Worm (Caenorhabditis elegans) whole organism, L4 larva: ENCODE measurements around the gene mog-5.

Source experiments
- D1046.2 ChIP-seq: fragments of 200-800 bp; sonication (Bioruptor generic); IDR thresholded peaks from 2 replicates; pipeline ENCODE4 v1.3.6; 2022; ENCODE audit warnings: missing genetic modification characterization, missing compliant biosample characterization
- F26F4.8 ChIP-seq: fragments of 200-800 bp; sonication (Bioruptor generic); conservative IDR thresholded peaks from 2 replicates; pipeline ENCODE4 v1.3.6; 2022; ENCODE audit warnings: missing genetic modification characterization, missing compliant biosample characterization
- F37D6.2 ChIP-seq: sonication (generic microtip); optimal IDR thresholded peaks from 2 replicates; lab custom pipeline; 2016; ENCODE audit warnings: mild to moderate bottlenecking, missing genetic modification characterization, missing compliant biosample characterization
- F44E2.7 ChIP-seq: fragments of 200-800 bp; sonication (Bioruptor generic); IDR thresholded peaks from 2 replicates; pipeline ENCODE4 v2.1.2; 2022; ENCODE audit warnings: missing genetic modification characterization, missing compliant biosample characterization
- R02D3.7 ChIP-seq: fragments of 150-350 bp; sonication (generic microtip); optimal IDR thresholded peaks from 3 replicates; lab custom pipeline; 2014; ENCODE audit warnings: missing biosample characterization, missing genetic modification characterization
- T20F7.1 ChIP-seq: fragments of 200-800 bp; sonication (Bioruptor generic); optimal IDR thresholded peaks from 2 replicates; lab custom pipeline; 2018; ENCODE audit warnings: mild to moderate bottlenecking, missing genetic modification characterization, missing compliant biosample characterization
- Y75B8A.6 ChIP-seq: fragments of 200-800 bp; sonication (Bioruptor generic); IDR thresholded peaks from 2 replicates; pipeline ENCODE4 v1.3.6; 2022; ENCODE audit warnings: missing genetic modification reagents, missing genetic modification characterization, missing compliant biosample characterization
- ZK337.2 ChIP-seq: fragments of 200-800 bp; sonication (Bioruptor generic); IDR thresholded peaks from 2 replicates; pipeline ENCODE4 v1.3.6; 2022; ENCODE audit warnings: missing genetic modification reagents, missing genetic modification characterization, missing compliant biosample characterization
- ZK546.5 ChIP-seq, 2 experiments: sonication (generic microtip); optimal IDR thresholded peaks; 2 replicates each; lab custom pipeline; 2017; ENCODE audit warnings: missing biosample characterization in 2 of 2, missing genetic modification characterization in 2 of 2
- aha-1 ChIP-seq: fragments of 150-350 bp; peaks from one replicate; lab custom pipeline; 2014; ENCODE audit warnings: missing biosample characterization, missing genetic modification characterization
- aly-2 ChIP-seq: sonication (generic microtip); optimal IDR thresholded peaks from 2 replicates; lab custom pipeline; 2018; ENCODE audit warnings: missing biosample characterization, missing genetic modification characterization
- arid-1 ChIP-seq: fragments of 200-800 bp; sonication (Bioruptor generic); conservative IDR thresholded peaks from 2 replicates; pipeline ENCODE4 v1.3.6; 2022; ENCODE audit warnings: missing genetic modification reagents, missing genetic modification characterization, missing compliant biosample characterization
- ceh-28 ChIP-seq: fragments of 150-350 bp; optimal IDR thresholded peaks from 2 replicates; lab custom pipeline; 2014; ENCODE audit warnings: missing biosample characterization, missing genetic modification reagents, missing genetic modification characterization
- ceh-32 ChIP-seq: sonication (generic microtip); optimal IDR thresholded peaks from 2 replicates; lab custom pipeline; 2016; ENCODE audit warnings: mild to moderate bottlenecking, missing genetic modification characterization, missing compliant biosample characterization; ENCODE audit not compliant: poor library complexity
- ceh-44 ChIP-seq: fragments of 200-800 bp; sonication (Bioruptor generic); IDR thresholded peaks from 2 replicates; pipeline ENCODE4 v1.3.6; 2022; ENCODE audit warnings: missing genetic modification reagents, missing genetic modification characterization, missing compliant biosample characterization
- ceh-62 ChIP-seq: sonication (generic microtip); optimal IDR thresholded peaks from 2 replicates; lab custom pipeline; 2017; ENCODE audit warnings: missing biosample characterization, missing genetic modification characterization
- ctbp-1 ChIP-seq: fragments of 200-800 bp; sonication (Bioruptor generic); IDR thresholded peaks from 2 replicates; pipeline ENCODE4 v1.3.6; 2022; ENCODE audit warnings: missing genetic modification reagents, missing genetic modification characterization, missing compliant biosample characterization
- daf-12 ChIP-seq: fragments of 150-350 bp; optimal IDR thresholded peaks from 2 replicates; lab custom pipeline; 2014; ENCODE audit warnings: missing biosample characterization, missing genetic modification reagents, missing genetic modification characterization
- daf-16 ChIP-seq, 3 experiments: sonication (generic microtip); optimal IDR thresholded peaks; 2 replicates each; lab custom pipeline; 2016 to 2017; ENCODE audit warnings: missing genetic modification characterization in 3 of 3, missing genetic modification reagents in 3 of 3, mild to moderate bottlenecking in 2 of 3, missing compliant biosample characterization in 2 of 3, missing biosample characterization in 1 of 3, moderate library complexity in 1 of 3
- daf-8 ChIP-seq: fragments of 200-800 bp; sonication (Bioruptor generic); IDR thresholded peaks from 2 replicates; pipeline ENCODE4 v1.3.6; 2022; ENCODE audit warnings: missing genetic modification characterization, missing compliant biosample characterization
- dmd-6 ChIP-seq: fragments of 200-800 bp; sonication (Bioruptor generic); IDR thresholded peaks from 2 replicates; pipeline ENCODE4 v1.3.6; 2022; ENCODE audit warnings: missing genetic modification reagents, missing genetic modification characterization, missing compliant biosample characterization
- dpl-1 ChIP-seq: fragments of 150-350 bp; optimal IDR thresholded peaks from 2 replicates; lab custom pipeline; 2014; ENCODE audit warnings: missing biosample characterization, missing genetic modification reagents, missing genetic modification characterization
- duxl-1 ChIP-seq: sonication (generic microtip); optimal IDR thresholded peaks from 2 replicates; lab custom pipeline; 2016; ENCODE audit warnings: mild to moderate bottlenecking, missing genetic modification characterization, moderate library complexity, missing compliant biosample characterization; ENCODE audit not compliant: poor library complexity
- dve-1 ChIP-seq: sonication (generic microtip); optimal IDR thresholded peaks from 2 replicates; lab custom pipeline; 2017; ENCODE audit warnings: antibody characterized with exemption, mild to moderate bottlenecking, missing genetic modification characterization, missing compliant biosample characterization; ENCODE audit not compliant: insufficient read depth
- fos-1 ChIP-seq: fragments of 150-350 bp; optimal IDR thresholded peaks from 2 replicates; lab custom pipeline; 2014; ENCODE audit warnings: missing biosample characterization, missing genetic modification characterization
- gei-8 ChIP-seq: fragments of 200-800 bp; sonication (Bioruptor generic); optimal IDR thresholded peaks from 2 replicates; lab custom pipeline; 2018; ENCODE audit warnings: mild to moderate bottlenecking, missing genetic modification characterization, missing compliant biosample characterization
- hif-1 ChIP-seq, 2 experiments: sonication (generic microtip); optimal IDR thresholded peaks; 2 replicates each; lab custom pipeline; 2016 to 2017; ENCODE audit warnings: missing compliant biosample characterization in 2 of 2, missing genetic modification characterization in 2 of 2, missing genetic modification reagents in 2 of 2, missing genotype in 2 of 2, mild to moderate bottlenecking in 1 of 2
- hlh-30 ChIP-seq: sonication (generic microtip); optimal IDR thresholded peaks from 2 replicates; lab custom pipeline; 2017; ENCODE audit warnings: antibody characterized with exemption, mild to moderate bottlenecking, missing genetic modification characterization, missing compliant biosample characterization; ENCODE audit not compliant: insufficient read depth
- lin-1 ChIP-seq: fragments of 200-800 bp; sonication (Bioruptor generic); IDR thresholded peaks from 2 replicates; pipeline ENCODE4 v1.3.6; 2022; ENCODE audit warnings: missing genetic modification reagents, missing genetic modification characterization, missing compliant biosample characterization
- lin-13 ChIP-seq: fragments of 150-350 bp; optimal IDR thresholded peaks from 2 replicates; lab custom pipeline; 2014; ENCODE audit warnings: missing biosample characterization, missing genetic modification reagents, missing genetic modification characterization
- lin-39 ChIP-seq: fragments of 150-350 bp; optimal IDR thresholded peaks from 2 replicates; lab custom pipeline; 2014; ENCODE audit warnings: missing biosample characterization, missing genetic modification reagents, missing genetic modification characterization
- madf-5 ChIP-seq, 2 experiments: fragments of 200-800 bp; sonication (Bioruptor generic); IDR thresholded peaks; 2 replicates each; pipeline ENCODE4 v1.3.6; 2022; ENCODE audit warnings: missing compliant biosample characterization in 2 of 2, missing genetic modification characterization in 2 of 2
- mep-1 ChIP-seq: fragments of 150-350 bp; sonication (generic microtip); optimal IDR thresholded peaks from 3 replicates; lab custom pipeline; 2014; ENCODE audit warnings: missing biosample characterization, missing genetic modification characterization
- mxl-2 ChIP-seq: fragments of 200-800 bp; sonication (Bioruptor generic); conservative IDR thresholded peaks from 2 replicates; pipeline ENCODE4 v1.3.6; 2022; ENCODE audit warnings: missing genetic modification reagents, missing genetic modification characterization, missing compliant biosample characterization
- nhr-42 ChIP-seq: fragments of 200-800 bp; sonication (Bioruptor generic); IDR thresholded peaks from 2 replicates; pipeline ENCODE4 v1.3.6; 2022; ENCODE audit warnings: missing genetic modification characterization, missing compliant biosample characterization
- php-3 ChIP-seq: fragments of 200-800 bp; sonication (Bioruptor generic); IDR thresholded peaks from 2 replicates; pipeline ENCODE4 v1.3.6; 2022; ENCODE audit warnings: missing genetic modification reagents, missing genetic modification characterization, missing compliant biosample characterization
- rbr-2 ChIP-seq: sonication (generic microtip); optimal IDR thresholded peaks from 2 replicates; lab custom pipeline; 2016; ENCODE audit warnings: missing genotype, missing genetic modification characterization, missing compliant biosample characterization
- saeg-2 ChIP-seq: fragments of 200-800 bp; sonication (Bioruptor generic); IDR thresholded peaks from 2 replicates; pipeline ENCODE4 v1.3.6; 2022; ENCODE audit warnings: missing genetic modification reagents, missing genetic modification characterization, missing compliant biosample characterization
- set-16 ChIP-seq: fragments of 200-800 bp; sonication (Bioruptor generic); IDR thresholded peaks from 2 replicates; pipeline ENCODE4 v1.3.6; 2022; ENCODE audit warnings: missing genetic modification reagents, missing genetic modification characterization, missing compliant biosample characterization
- tag-97 ChIP-seq: fragments of 200-800 bp; sonication (Bioruptor generic); IDR thresholded peaks from 2 replicates; pipeline ENCODE4 v1.3.6; 2022; ENCODE audit warnings: missing genetic modification characterization, missing compliant biosample characterization
- tra-1 ChIP-seq: fragments of 200-800 bp; sonication (Bioruptor generic); IDR thresholded peaks from 2 replicates; pipeline ENCODE4 v1.3.6; 2022; ENCODE audit warnings: missing genetic modification reagents, missing genetic modification characterization, missing compliant biosample characterization
- zfp-2 ChIP-seq: sonication (generic microtip); optimal IDR thresholded peaks from 2 replicates; lab custom pipeline; 2016; ENCODE audit warnings: mild to moderate bottlenecking, missing genetic modification characterization, missing compliant biosample characterization
- zfp-3 ChIP-seq: fragments of 200-800 bp; sonication (Bioruptor generic); conservative IDR thresholded peaks from 2 replicates; pipeline ENCODE4 v1.3.6; 2022; ENCODE audit warnings: missing genetic modification reagents, missing genetic modification characterization, missing compliant biosample characterization
- zip-11 ChIP-seq: fragments of 200-800 bp; sonication (Bioruptor generic); IDR thresholded peaks from 2 replicates; pipeline ENCODE4 v1.3.6; 2022; ENCODE audit warnings: missing genetic modification characterization, missing compliant biosample characterization
- zip-2 ChIP-seq: fragments of 150-350 bp; optimal IDR thresholded peaks from 2 replicates; lab custom pipeline; 2014; ENCODE audit warnings: missing biosample characterization, missing genetic modification characterization
- ztf-11 ChIP-seq: fragments of 150-350 bp; optimal IDR thresholded peaks from 2 replicates; lab custom pipeline; 2014; ENCODE audit warnings: missing biosample characterization, missing genetic modification characterization

mog-5 gene

DNA sequence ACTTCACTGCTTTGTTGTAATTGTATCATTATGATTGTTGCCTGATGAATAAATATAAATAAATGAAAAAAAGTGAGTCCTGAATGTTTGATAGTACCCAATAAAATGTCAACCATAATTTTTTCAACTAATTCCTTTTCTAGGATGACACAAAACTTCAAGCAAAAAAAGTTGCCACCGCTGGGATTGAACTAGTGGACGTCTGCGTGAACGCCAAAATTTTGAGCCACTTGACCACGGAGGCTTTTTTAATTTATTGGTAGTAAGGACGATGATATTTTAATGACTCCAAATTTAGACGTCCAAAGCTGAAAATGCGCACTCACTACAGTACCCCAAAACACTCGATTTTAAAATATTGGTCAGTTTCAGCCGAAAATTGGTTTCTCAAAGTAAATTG lies 45.7 kb upstream of the mog-5 start (continued):
- peak; percentile 73; the same call in 1 of the 2 replicates for TF ChIP-seq lin-1
- peak; percentile 36 to 80 for TF ChIP-seq daf-16 (GFP tag; optimal IDR thresholded peaks at IDR 0.05; lab: Kevin White, UChicago)
- peak; percentile 18 for TF ChIP-seq daf-16 (tag; optimal IDR thresholded peaks at IDR 0.05; lab: Kevin White, UChicago)
- TF ChIP-seq ztf-11 (tag; lab: Kevin White, UChicago): no peak
- TF ChIP-seq zip-11 (GFP tag; lab: Robert Waterston, UW): peak; percentile 76
- TF ChIP-seq F44E2.7 (GFP tag; lab: Robert Waterston, UW): peak; percentile 86; the same call in 1 of the 2 replicates
- TF ChIP-seq Y75B8A.6 (GFP tag; lab: Robert Waterston, UW): peak; percentile 93
- no peak for TF ChIP-seq lin-13 (GFP tag; lab: Kevin White, UChicago)
- peak; percentile 75 for TF ChIP-seq saeg-2
- TF ChIP-seq hlh-30 (tag; lab: Kevin White, UChicago): no peak
- TF ChIP-seq zip-2 (tag; lab: Kevin White, UChicago): no peak
- peak in 1 of 2 experiments; percentile 62 for TF ChIP-seq hif-1 (tag; optimal IDR thresholded peaks at IDR 0.05; lab: Kevin White, UChicago)
- TF ChIP-seq dve-1 (tag; lab: Kevin White, UChicago): peak; percentile 44
- peak; percentile 38 for TF ChIP-seq rbr-2 (tag; lab: Kevin White, UChicago)
- peak; percentile 96 for TF ChIP-seq arid-1 (GFP tag; lab: Robert Waterston, UW)
- TF ChIP-seq aly-2 (tag; lab: Kevin White, UChicago): no peak
- TF ChIP-seq ceh-28 (tag; lab: Kevin White, UChicago): no peak

DNA sequence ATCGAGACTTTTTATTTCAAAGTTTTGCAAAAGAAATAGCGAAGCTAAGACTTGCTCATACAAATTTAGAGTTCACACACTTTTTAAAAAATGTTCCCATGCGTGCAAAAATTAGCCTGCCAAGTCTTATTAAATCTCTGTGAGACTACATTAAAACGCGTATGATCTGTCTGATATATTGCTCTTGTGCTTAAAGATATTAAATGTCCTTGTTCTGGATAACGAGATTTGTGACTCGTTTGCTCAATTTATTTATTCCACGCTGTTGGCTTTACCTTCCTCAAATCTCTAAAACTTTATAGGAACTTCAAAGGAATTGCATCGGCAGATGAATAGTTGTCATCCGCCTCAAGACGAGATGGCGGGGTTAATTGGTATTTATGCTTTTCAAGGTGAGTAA lies 44.0 kb upstream of the mog-5 start, which contains the start of gene srg-69:
srg-69 (plus strand) TSS at position 301 of the 400 bp plus-strand sequence.
- TF ChIP-seq zip-11 (GFP tag; lab: Robert Waterston, UW): no peak
- TF ChIP-seq mxl-2: no peak
- TF ChIP-seq ceh-62: no peak

DNA sequence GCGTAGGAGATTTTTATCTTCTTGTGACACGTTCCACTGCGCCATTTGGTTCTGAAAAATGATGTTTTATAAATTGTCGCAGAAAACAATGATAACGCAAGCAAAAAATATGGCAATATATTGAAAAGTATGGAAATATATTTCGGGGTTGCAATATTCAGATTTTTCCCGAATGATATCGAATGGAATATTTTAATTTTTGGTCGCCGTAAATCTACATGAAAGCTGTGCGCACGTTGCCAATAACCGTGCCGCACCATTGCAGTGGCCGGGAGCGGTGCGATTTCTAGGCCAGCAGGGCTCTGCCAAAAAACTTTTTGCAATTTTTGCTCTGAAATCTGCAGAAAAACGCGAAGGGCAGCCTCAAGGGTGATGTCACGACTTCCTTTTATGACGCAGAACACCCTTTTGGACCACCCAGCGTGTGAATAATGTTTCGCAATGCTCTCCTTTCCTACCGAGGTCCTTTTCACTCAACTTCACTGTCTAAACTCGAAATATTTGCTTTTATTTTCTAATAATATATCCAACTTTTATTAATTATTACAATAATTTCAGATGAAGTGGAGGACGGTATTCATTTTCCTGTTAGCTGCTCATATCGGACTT lies 41.1 kb upstream of the mog-5 start, which contains the start of the genes F09E5.11 and bmy-1:
F09E5.11 (minus strand) TSS at position 51 of the 609 bp plus-strand sequence.
bmy-1 (plus strand) TSS at position 559 of the 609 bp plus-strand sequence.
- TF ChIP-seq dmd-6 (peak; percentile 77), fos-1 (tag; lab: Kevin White, UChicago) (no peak), lin-1 (no peak), madf-5 (GFP tag; IDR thresholded peaks at IDR 0.05; lab: Robert Waterston, UW) (no peak), F26F4.8 (GFP tag; lab: Robert Waterston, UW) (no peak), ZK546.5 (tag; optimal IDR thresholded peaks at IDR 0.05; lab: Kevin White, UChicago) (no peak), daf-12 (tag; lab: Kevin White, UChicago) (no peak), php-3 (GFP tag; lab: Robert Waterston, UW) (0 out of 2 replicates have a peak, but pooled peaks have one; percentile 15), F44E2.7 (GFP tag; lab: Robert Waterston, UW) (no peak), mep-1 (peak; percentile 81), zfp-3 (0 out of 2 replicates have a peak, but pooled peaks have one; percentile 14), set-16 (GFP tag; lab: Robert Waterston, UW) (peak; percentile 54), duxl-1 (tag; lab: Kevin White, UChicago) (peak; percentile 72), T20F7.1 (GFP tag; lab: Kevin White, UChicago) (peak; percentile 44), dpl-1 (GFP tag; lab: Kevin White, UChicago) (peak; percentile 79), ceh-44 (peak; percentile 84), zip-2 (tag; lab: Kevin White, UChicago) (no peak), gei-8 (GFP tag; lab: Kevin White, UChicago) (no peak), lin-39 (no peak), aha-1 (tag; lab: Kevin White, UChicago) (peak; percentile 98), D1046.2 (no peak), tra-1 (peak; percentile 75; the same call in 1 of the 2 replicates), tag-97 (no peak), R02D3.7 (tag; lab: Kevin White, UChicago) (peak; percentile 93), ceh-32 (tag; lab: Kevin White, UChicago) (no peak), zip-11 (GFP tag; lab: Robert Waterston, UW) (no peak), zfp-2 (tag; lab: Kevin White, UChicago) (no peak), nhr-42 (no peak), F37D6.2 (tag; lab: Kevin White, UChicago) (peak; percentile 58), daf-8 (no peak), ctbp-1 (GFP tag; lab: Robert Waterston, UW) (0 out of 2 replicates have a peak, but pooled peaks have one; percentile 54), ZK337.2 (peak; percentile 93)
